Worm (Caenorhabditis elegans) whole organism, midembryonic: ENCODE measurements around the gene dos-1.
A peak's percentile ranks its signal among the peaks of the same experiment; 100 is the strongest.

Source experiments
- T22C8.4 ChIP-seq: fragments of 200-800 bp; sonication (Bioruptor generic); IDR thresholded peaks from 2 replicates; pipeline ENCODE4 v1.3.6; 2022; ENCODE audit warnings: missing genetic modification characterization, missing compliant biosample characterization
- cog-1 ChIP-seq: sonication (generic microtip); optimal IDR thresholded peaks from 2 replicates; lab custom pipeline; 2016; ENCODE audit warnings: missing genetic modification characterization, missing compliant biosample characterization
- flt-1 ChIP-seq: fragments of 200-800 bp; sonication (Bioruptor generic); IDR thresholded peaks from 2 replicates; pipeline ENCODE4 v1.3.6; 2022; ENCODE audit warnings: missing genetic modification characterization, missing compliant biosample characterization
- klf-2 ChIP-seq: fragments of 200-800 bp; sonication (Bioruptor generic); conservative IDR thresholded peaks from 2 replicates; pipeline ENCODE4 v1.3.6; 2022; ENCODE audit warnings: missing genetic modification reagents, missing genetic modification characterization, missing compliant biosample characterization
- med-1 ChIP-seq: sonication (generic microtip); optimal IDR thresholded peaks from 2 replicates; lab custom pipeline; 2017; ENCODE audit warnings: missing genetic modification characterization, mild to moderate bottlenecking, missing compliant biosample characterization, antibody characterized with exemption, missing genetic modification reagents; ENCODE audit not compliant: insufficient read depth
- ref-1 ChIP-seq: fragments of 200-800 bp; sonication (Bioruptor generic); conservative IDR thresholded peaks from 2 replicates; pipeline ENCODE4 v1.3.6; 2022; ENCODE audit warnings: missing genetic modification reagents, missing genetic modification characterization, missing compliant biosample characterization
- tab-1 ChIP-seq: fragments of 200-800 bp; sonication (Bioruptor generic); IDR thresholded peaks from 2 replicates; pipeline ENCODE4 v1.3.6; 2022; ENCODE audit warnings: missing genetic modification characterization, missing compliant biosample characterization
- ztf-23 ChIP-seq: fragments of 200-800 bp; sonication (Bioruptor generic); IDR thresholded peaks from 2 replicates; pipeline ENCODE4 v1.3.6; 2022; ENCODE audit warnings: missing genetic modification reagents, missing genetic modification characterization, missing compliant biosample characterization
- ztf-29 ChIP-seq: fragments of 200-800 bp; sonication (Bioruptor generic); IDR thresholded peaks from 2 replicates; pipeline ENCODE4 v1.3.6; 2022; ENCODE audit warnings: missing genetic modification reagents, missing genetic modification characterization, missing compliant biosample characterization

The dos-1 gene

ce11 chrIII:9080127-9080526 is 23.6 kb upstream of the dos-1 start:
- TF ChIP-seq tab-1 (GFP tag; lab: Robert Waterston, UW): no peak

- TF ChIP-seq med-1 (GFP tag; lab: Kevin White, UChicago): no peak
- TF ChIP-seq tab-1 (GFP tag; lab: Robert Waterston, UW): no peak
- TF ChIP-seq flt-1 (GFP tag; lab: Robert Waterston, UW): no peak
Measured at ce11 chrIII:9081055-9081454, 22.7 kb upstream of the dos-1 start, which contains the start of gene far-1. TSS of gene far-1 (minus strand) at chrIII:9081179.

- TF ChIP-seq cog-1 (tag; lab: Kevin White, UChicago) (no peak), tab-1 (GFP tag; lab: Robert Waterston, UW) (no peak), klf-2 (no peak), med-1 (GFP tag; lab: Kevin White, UChicago) (no peak), ztf-29 (GFP tag; lab: Robert Waterston, UW) (no peak), ztf-23 (GFP tag; lab: Robert Waterston, UW) (no peak), T22C8.4 (no peak), ref-1 (no peak), flt-1 (GFP tag; lab: Robert Waterston, UW) (no peak)
Measured at ce11 chrIII:9081763-9082162, 22.0 kb upstream of the dos-1 start, which contains the start of gene far-2. TSS of gene far-2 (plus strand) at chrIII:9081828.

- TF ChIP-seq klf-2 (no peak), ref-1 (no peak), cog-1 (tag; lab: Kevin White, UChicago) (no peak), flt-1 (GFP tag; lab: Robert Waterston, UW) (no peak), ztf-23 (GFP tag; lab: Robert Waterston, UW) (no peak), T22C8.4 (no peak), ztf-29 (GFP tag; lab: Robert Waterston, UW) (no peak), med-1 (GFP tag; lab: Kevin White, UChicago) (no peak), tab-1 (GFP tag; lab: Robert Waterston, UW) (no peak)
Measured at ce11 chrIII:9083118-9083517, 20.6 kb upstream of the dos-1 start.

- TF ChIP-seq ztf-29 (GFP tag; lab: Robert Waterston, UW) (no peak), ztf-23 (GFP tag; lab: Robert Waterston, UW) (0 out of 2 replicates have a peak, but pooled peaks have one; percentile 33), med-1 (GFP tag; lab: Kevin White, UChicago) (no peak), ref-1 (no peak), klf-2 (no peak), tab-1 (GFP tag; lab: Robert Waterston, UW) (no peak)
Measured at ce11 chrIII:9084329-9084728, 19.4 kb upstream of the dos-1 start.

- no peak for TF ChIP-seq ztf-23 (GFP tag; lab: Robert Waterston, UW)
- TF ChIP-seq ztf-29 (GFP tag; lab: Robert Waterston, UW): no peak
- no peak for TF ChIP-seq ref-1
- TF ChIP-seq med-1 (GFP tag; lab: Kevin White, UChicago): no peak
- no peak for TF ChIP-seq flt-1 (GFP tag; lab: Robert Waterston, UW)
- no peak for TF ChIP-seq cog-1 (tag; lab: Kevin White, UChicago)
- no peak for TF ChIP-seq klf-2
- TF ChIP-seq tab-1 (GFP tag; lab: Robert Waterston, UW): no peak
Measured at ce11 chrIII:9089325-9089823, 14.4 kb upstream of the dos-1 start, which contains the start of the genes mccc-2 and mrpl-44. TSS of gene mccc-2 (minus strand) at chrIII:9089375. TSS of gene mrpl-44 (minus strand) at chrIII:9089375.

- no peak for TF ChIP-seq flt-1 (GFP tag; lab: Robert Waterston, UW)
- no peak for TF ChIP-seq T22C8.4
Measured at ce11 chrIII:9091392-9092291, 12.1 kb upstream of the dos-1 start, which contains the start of gene glp-1. TSS of gene glp-1 (plus strand) at chrIII:9092241.

ce11 chrIII:9101212-9101611 is 2.5 kb upstream of the dos-1 start, which contains the start of gene ZK507.1:
TSS of gene ZK507.1 (minus strand) at chrIII:9101312.
- TF ChIP-seq flt-1 (GFP tag; lab: Robert Waterston, UW) (no peak), ztf-23 (GFP tag; lab: Robert Waterston, UW) (no peak), klf-2 (no peak), ref-1 (no peak), cog-1 (tag; lab: Kevin White, UChicago) (no peak), tab-1 (GFP tag; lab: Robert Waterston, UW) (no peak), ztf-29 (GFP tag; lab: Robert Waterston, UW) (no peak), T22C8.4 (no peak)

- TF ChIP-seq cog-1 (tag; lab: Kevin White, UChicago): no peak
- TF ChIP-seq T22C8.4: peak; percentile 72
- TF ChIP-seq tab-1 (GFP tag; lab: Robert Waterston, UW): peak; percentile 87
- TF ChIP-seq med-1 (GFP tag; lab: Kevin White, UChicago): no peak
- peak; percentile 40; the same call in 1 of the 2 replicates for TF ChIP-seq ztf-29 (GFP tag; lab: Robert Waterston, UW)
- TF ChIP-seq ztf-23 (GFP tag; lab: Robert Waterston, UW): peak; percentile 81
- TF ChIP-seq klf-2: 0 out of 2 replicates have a peak, but pooled peaks have one; percentile 59
- TF ChIP-seq flt-1 (GFP tag; lab: Robert Waterston, UW): peak; percentile 92
- peak; percentile 62 for TF ChIP-seq ref-1
Measured at ce11 chrIII:9104060-9104459, 317 bp downstream of the dos-1 start.

- TF ChIP-seq ref-1 (no peak), ztf-23 (GFP tag; lab: Robert Waterston, UW) (no peak), T22C8.4 (no peak), cog-1 (tag; lab: Kevin White, UChicago) (no peak), med-1 (GFP tag; lab: Kevin White, UChicago) (no peak), klf-2 (no peak), tab-1 (GFP tag; lab: Robert Waterston, UW) (no peak), ztf-29 (GFP tag; lab: Robert Waterston, UW) (no peak), flt-1 (GFP tag; lab: Robert Waterston, UW) (no peak)
Measured at ce11 chrIII:9105653-9106052, 1.9 kb downstream of the dos-1 start.
